Fruit fly (Drosophila melanogaster) whole organism, wandering third instar larva: Measurements from ENCODE around the gene CG33523.

Experiments used
- Dfd ChIP-seq: fragments of >200 bp; optimal IDR thresholded peaks from 2 replicates; lab custom pipeline; 2017; ENCODE audit warnings: missing biosample characterization, missing genetic modification characterization
- HLH106 ChIP-seq: fragments of 200-800 bp; optimal IDR thresholded peaks from 3 replicates; lab custom pipeline; 2019; ENCODE audit warnings: missing biosample characterization, mild to moderate bottlenecking, missing genetic modification characterization, moderate library complexity
- Hnf4 ChIP-seq: fragments of 200-800 bp; sonication (Bioruptor generic); optimal IDR thresholded peaks from 2 replicates; lab custom pipeline; 2016; ENCODE audit warnings: missing biosample characterization, mild to moderate bottlenecking, missing genetic modification characterization
- Mio ChIP-seq: sonication (Bioruptor generic); optimal IDR thresholded peaks from 2 replicates; lab custom pipeline; 2016; ENCODE audit warnings: missing biosample characterization, missing genetic modification characterization
- Myc ChIP-seq: fragments of >200 bp; optimal IDR thresholded peaks from 2 replicates; lab custom pipeline; 2017
- N ChIP-seq: fragments of >200 bp; optimal IDR thresholded peaks from 2 replicates; lab custom pipeline; 2018; ENCODE audit warnings: missing biosample characterization, missing external identifiers, missing genetic modification characterization
- Vsx2 ChIP-seq: fragments of 200-300, 225-300 bp; sonication (Bioruptor generic); optimal IDR thresholded peaks from 2 replicates; lab custom pipeline; 2018; ENCODE audit warnings: missing biosample characterization, missing genetic modification characterization; ENCODE audit not compliant: partially characterized antibody
- br ChIP-seq: fragments of 200-800 bp; sonication (Bioruptor generic); optimal IDR thresholded peaks from 2 replicates; lab custom pipeline; 2016; ENCODE audit warnings: missing biosample characterization, missing genetic modification characterization
- dmrt93B ChIP-seq: fragments of 200-800 bp; sonication (Bioruptor generic); optimal IDR thresholded peaks from 2 replicates; lab custom pipeline; 2018; ENCODE audit warnings: missing biosample characterization, mild to moderate bottlenecking, missing genetic modification characterization
- dsf ChIP-seq: sonication (Bioruptor generic); optimal IDR thresholded peaks from 2 replicates; lab custom pipeline; 2016; ENCODE audit warnings: missing biosample characterization, missing genetic modification characterization, borderline replicate concordance
- ey ChIP-seq: fragments of 200-800 bp; sonication (Bioruptor generic); optimal IDR thresholded peaks from 2 replicates; lab custom pipeline; 2016; ENCODE audit warnings: missing biosample characterization, missing genetic modification characterization
- fru ChIP-seq: fragments of 200-800 bp; sonication (Bioruptor generic); optimal IDR thresholded peaks from 3 replicates; lab custom pipeline; 2016; ENCODE audit warnings: missing biosample characterization, mild to moderate bottlenecking, missing genetic modification characterization
- pan ChIP-seq: fragments of >200 bp; optimal IDR thresholded peaks from 2 replicates; lab custom pipeline; 2017
- tai ChIP-seq: sonication (Bioruptor generic); optimal IDR thresholded peaks from 2 replicates; lab custom pipeline; 2016; ENCODE audit warnings: missing biosample characterization, missing genetic modification characterization

- TF ChIP-seq tai (GFP tag; lab: Kevin White, UChicago) (no peak), pan (lab: Kevin White, UChicago) (no peak), N (GFP tag; lab: Kevin White, UChicago) (no peak), Vsx2 (GFP tag; lab: Kevin White, UChicago) (peak; percentile 21), fru (GFP tag; lab: Kevin White, UChicago) (no peak), Myc (lab: Kevin White, UChicago) (no peak), Dfd (GFP tag; lab: Kevin White, UChicago) (no peak), ey (GFP tag; lab: Kevin White, UChicago) (no peak), Hnf4 (GFP tag; lab: Kevin White, UChicago) (no peak), dmrt93B (GFP tag; lab: Kevin White, UChicago) (no peak), dsf (GFP tag; lab: Kevin White, UChicago) (no peak), Mio (GFP tag; lab: Kevin White, UChicago) (no peak), br (no peak), HLH106 (tag; lab: Kevin White, UChicago) (no peak)
Measured at dm6 chr3L:5902189-5902765, 21.4 kb upstream of the CG33523 start, which contains the start of gene QC.
